Worm (Caenorhabditis elegans): ENCODE data around the gene nhr-109.

ce11 chrII:4453453-4453852 lies 20.3 kb downstream of the nhr-109 start:
- TF ChIP-seq ceh-100 (GFP tag; IDR thresholded peaks at IDR 0.05) (no peak), die-1 (tag; optimal IDR thresholded peaks at IDR 0.05) (no peak), nhr-80 (tag; optimal IDR thresholded peaks at IDR 0.05) (no peak), nfyb-1 (GFP tag; IDR thresholded peaks at IDR 0.05) (no peak)
